Fruit fly (Drosophila melanogaster) whole organism, embryonic: ENCODE measurements around the gene Sema5c.

ENCODE experiments used
- Atf3 ChIP-seq: fragments of 200-800 bp; sonication (Bioruptor generic); optimal IDR thresholded peaks from 3 replicates; lab custom pipeline; 2016; ENCODE audit warnings: missing biosample characterization, missing genetic modification characterization
- Atf6 ChIP-seq: fragments of 200-800 bp; sonication (Bioruptor generic); IDR thresholded peaks from 2 replicates; pipeline ENCODE4 v1.3.6; 2022; ENCODE audit warnings: missing biosample characterization, missing genetic modification characterization
- Blimp-1 ChIP-seq: fragments of 200-800 bp; sonication (Bioruptor generic); optimal IDR thresholded peaks from 3 replicates; lab custom pipeline; 2018; ENCODE audit warnings: missing biosample characterization, missing genetic modification characterization, mild to moderate bottlenecking, moderate library complexity, missing genetic modification reagents
- CG10274 ChIP-seq: fragments of 200-800 bp; sonication (Bioruptor generic); optimal IDR thresholded peaks from 3 replicates; lab custom pipeline; 2017; ENCODE audit warnings: missing biosample characterization, mild to moderate bottlenecking, missing genetic modification characterization
- CG10565 ChIP-seq: fragments of 200-800 bp; sonication (Bioruptor generic); optimal IDR thresholded peaks from 3 replicates; lab custom pipeline; 2016; ENCODE audit warnings: missing biosample characterization, mild to moderate bottlenecking, missing genetic modification characterization
- CG11398 ChIP-seq: fragments of 200-800 bp; sonication (Bioruptor generic); optimal IDR thresholded peaks from 2 replicates; lab custom pipeline; 2016; ENCODE audit warnings: missing biosample characterization, missing genetic modification characterization
- CG12769 ChIP-seq: fragments of 200-800 bp; sonication (Bioruptor generic); optimal IDR thresholded peaks from 2 replicates; lab custom pipeline; 2019; ENCODE audit warnings: missing biosample characterization, mild to moderate bottlenecking, missing genetic modification characterization, moderate library complexity
- CG17568 ChIP-seq: fragments of 200-800 bp; sonication (Bioruptor generic); optimal IDR thresholded peaks from 2 replicates; lab custom pipeline; 2018; ENCODE audit warnings: missing biosample characterization, mild to moderate bottlenecking, missing genetic modification characterization, moderate library complexity
- CG17829 ChIP-seq: fragments of 200-800 bp; optimal IDR thresholded peaks from 2 replicates; lab custom pipeline; 2019; ENCODE audit warnings: missing biosample characterization, mild to moderate bottlenecking, missing genetic modification characterization, moderate library complexity
- CG1832 ChIP-seq: fragments of 200-800 bp; sonication (Bioruptor generic); optimal IDR thresholded peaks from 2 replicates; lab custom pipeline; 2017; ENCODE audit warnings: missing biosample characterization, mild to moderate bottlenecking, missing genetic modification characterization, inconsistent platforms
- CG2712 ChIP-seq: fragments of 200-800 bp; optimal IDR thresholded peaks from 3 replicates; lab custom pipeline; 2019; ENCODE audit warnings: missing biosample characterization, mild to moderate bottlenecking, missing genetic modification characterization, moderate library complexity
- CG3065 ChIP-seq: fragments of 200-800 bp; sonication (Bioruptor generic); optimal IDR thresholded peaks from 2 replicates; lab custom pipeline; 2016; ENCODE audit warnings: missing biosample characterization, missing genetic modification characterization
- CG31365 ChIP-seq: fragments of 200-800 bp; sonication (Bioruptor generic); optimal IDR thresholded peaks from 2 replicates; lab custom pipeline; 2018; ENCODE audit warnings: missing biosample characterization, mild to moderate bottlenecking, missing genetic modification characterization
- CG3838 ChIP-seq: fragments of 200-800 bp; sonication (Bioruptor generic); optimal IDR thresholded peaks from 3 replicates; lab custom pipeline; 2016; ENCODE audit warnings: missing biosample characterization, missing genetic modification characterization
- CG4730 ChIP-seq: fragments of 200-800 bp; sonication (Bioruptor generic); IDR thresholded peaks from 2 replicates; pipeline ENCODE4 v1.3.6; 2022; ENCODE audit warnings: missing biosample characterization, missing genetic modification characterization
- CG6272 ChIP-seq: fragments of 200-800 bp; sonication (Bioruptor generic); IDR thresholded peaks from 2 replicates; pipeline ENCODE4 v1.3.6; 2022; ENCODE audit warnings: missing biosample characterization, missing genetic modification characterization
- CG7963 ChIP-seq: fragments of 200-800 bp; sonication (Bioruptor generic); IDR thresholded peaks from 3 replicates; pipeline ENCODE4 v1.3.6; 2022; ENCODE audit warnings: missing biosample characterization, missing genetic modification characterization; ENCODE audit not compliant: partially characterized antibody
- D19B ChIP-seq: fragments of 200-800 bp; sonication (Bioruptor generic); optimal IDR thresholded peaks from 2 replicates; lab custom pipeline; 2017; ENCODE audit warnings: missing biosample characterization, mild to moderate bottlenecking, missing genetic modification characterization
- Dad ChIP-seq: fragments of 200-800 bp; sonication (Bioruptor generic); optimal IDR thresholded peaks from 3 replicates; lab custom pipeline; 2016; ENCODE audit warnings: missing biosample characterization, missing genetic modification characterization
- Deaf1 ChIP-seq: fragments of 200-800 bp; optimal IDR thresholded peaks from 3 replicates; lab custom pipeline; 2019; ENCODE audit warnings: missing biosample characterization, mild to moderate bottlenecking, missing genetic modification characterization, moderate library complexity
- Doc3 ChIP-seq: fragments of 200-800 bp; sonication (Bioruptor generic); IDR thresholded peaks from 3 replicates; pipeline ENCODE4 v1.3.6; 2022; ENCODE audit warnings: missing biosample characterization, missing genetic modification characterization; ENCODE audit not compliant: partially characterized antibody
- E2f1 ChIP-seq: fragments of 200-800 bp; sonication (Bioruptor generic); IDR thresholded peaks from 2 replicates; pipeline ENCODE4 v1.3.6; 2022; ENCODE audit warnings: missing biosample characterization, missing genetic modification characterization
- Fer3 ChIP-seq: fragments of 200-800 bp; sonication (Bioruptor generic); optimal IDR thresholded peaks from 2 replicates; lab custom pipeline; 2018; ENCODE audit warnings: missing biosample characterization, mild to moderate bottlenecking, missing genetic modification characterization, moderate library complexity
- Gug ChIP-seq: fragments of 200-800 bp; sonication (Bioruptor generic); IDR thresholded peaks from 4 replicates; pipeline ENCODE4 v1.3.6; 2022; ENCODE audit warnings: missing biosample characterization, missing genetic modification characterization
- HLH3B ChIP-seq: fragments of 200-800 bp; sonication (Bioruptor generic); IDR thresholded peaks from 2 replicates; pipeline ENCODE4 v1.3.6; 2022; ENCODE audit warnings: missing biosample characterization, missing genetic modification characterization
- Hsf ChIP-seq: fragments of 200-800 bp; sonication (Bioruptor generic); optimal IDR thresholded peaks from 3 replicates; lab custom pipeline; 2016; ENCODE audit warnings: missing biosample characterization, missing genetic modification characterization
- Jarid2 ChIP-seq: fragments of 200-800 bp; sonication (Bioruptor generic); optimal IDR thresholded peaks from 3 replicates; lab custom pipeline; 2017; ENCODE audit warnings: mild to moderate bottlenecking, missing biosample characterization, missing genetic modification reagents, missing genetic modification characterization
- Med ChIP-seq: fragments of 200-800 bp; sonication (Bioruptor generic); peaks from one replicate; lab custom pipeline; 2016; ENCODE audit warnings: missing biosample characterization, missing genetic modification characterization, mild to moderate bottlenecking, inconsistent platforms, moderate library complexity
- Nf-YB ChIP-seq: fragments of 200-800 bp; sonication (Bioruptor generic); optimal IDR thresholded peaks from 3 replicates; lab custom pipeline; 2019; ENCODE audit warnings: missing biosample characterization, mild to moderate bottlenecking, missing genetic modification characterization, moderate library complexity
- PHDP ChIP-seq: fragments of 200-800 bp; sonication (Bioruptor generic); optimal IDR thresholded peaks from 3 replicates; lab custom pipeline; 2018; ENCODE audit warnings: missing biosample characterization, mild to moderate bottlenecking, missing genetic modification characterization, moderate library complexity
- Ravus ChIP-seq: fragments of 200-800 bp; sonication (Bioruptor generic); IDR thresholded peaks from 2 replicates; pipeline ENCODE4 v1.3.6; 2022; ENCODE audit warnings: missing biosample characterization, missing genetic modification characterization
- Usf ChIP-seq: fragments of 200-800 bp; sonication (Bioruptor generic); optimal IDR thresholded peaks from 2 replicates; lab custom pipeline; 2017; ENCODE audit warnings: missing genotype, missing biosample characterization, missing genetic modification characterization
- amos ChIP-seq: fragments of 200-800 bp; sonication (Bioruptor generic); IDR thresholded peaks from 2 replicates; pipeline ENCODE4 v1.3.6; 2022; ENCODE audit warnings: missing biosample characterization, missing genetic modification characterization; ENCODE audit not compliant: partially characterized antibody
- ap ChIP-seq: fragments of 200-800 bp; sonication (Bioruptor generic); IDR thresholded peaks from 2 replicates; pipeline ENCODE4 v1.3.6; 2022; ENCODE audit warnings: missing biosample characterization, missing genetic modification characterization
- az2 ChIP-seq: fragments of 200-800 bp; sonication (Bioruptor generic); optimal IDR thresholded peaks from 3 replicates; lab custom pipeline; 2016; ENCODE audit warnings: missing biosample characterization, missing genetic modification characterization
- bab2 ChIP-seq: fragments of 200-800 bp; sonication (Bioruptor generic); optimal IDR thresholded peaks from 2 replicates; lab custom pipeline; 2016; ENCODE audit warnings: missing biosample characterization, missing genetic modification characterization
- crol ChIP-seq: fragments of 200-800 bp; sonication (Bioruptor generic); IDR thresholded peaks from 2 replicates; pipeline ENCODE4 v1.3.6; 2022; ENCODE audit warnings: missing biosample characterization, missing genetic modification characterization
- dimm ChIP-seq: fragments of 200-800 bp; sonication (Bioruptor generic); IDR thresholded peaks from 2 replicates; pipeline ENCODE4 v1.3.6; 2022; ENCODE audit warnings: missing biosample characterization, missing genetic modification characterization
- ems ChIP-seq: fragments of 200-800 bp; sonication (Bioruptor generic); optimal IDR thresholded peaks from 3 replicates; lab custom pipeline; 2016; ENCODE audit warnings: missing biosample characterization, missing genetic modification characterization
- gce ChIP-seq: fragments of 200-800 bp; sonication (Bioruptor generic); IDR thresholded peaks from 3 replicates; pipeline ENCODE4 v1.3.6; 2022; ENCODE audit warnings: missing biosample characterization, missing genetic modification characterization
- her ChIP-seq: fragments of 200-800 bp; sonication (Bioruptor generic); optimal IDR thresholded peaks from 2 replicates; lab custom pipeline; 2016; ENCODE audit warnings: missing biosample characterization, missing genetic modification characterization
- jigr1 ChIP-seq: fragments of 200-800 bp; sonication (Bioruptor generic); IDR thresholded peaks from 3 replicates; pipeline ENCODE4 v1.3.6; 2022; ENCODE audit warnings: missing biosample characterization, missing genetic modification characterization
- kay ChIP-seq: fragments of 200-800 bp; sonication (Bioruptor generic); optimal IDR thresholded peaks from 2 replicates; lab custom pipeline; 2016; ENCODE audit warnings: missing biosample characterization, missing genetic modification characterization
- kni ChIP-seq: fragments of 200-800 bp; sonication (Bioruptor generic); optimal IDR thresholded peaks from 3 replicates; lab custom pipeline; 2017; ENCODE audit warnings: mild to moderate bottlenecking, missing biosample characterization, missing genetic modification reagents, missing genetic modification characterization
- mld ChIP-seq: fragments of 200-800 bp; sonication (Bioruptor generic); IDR thresholded peaks from 3 replicates; pipeline ENCODE4 v1.3.6; 2022; ENCODE audit warnings: missing biosample characterization, missing genetic modification characterization; ENCODE audit not compliant: partially characterized antibody
- nerfin-2 ChIP-seq: fragments of 200-800 bp; sonication (Bioruptor generic); IDR thresholded peaks from 2 replicates; pipeline ENCODE4 v1.3.6; 2022; ENCODE audit warnings: missing biosample characterization, missing genetic modification characterization; ENCODE audit not compliant: partially characterized antibody
- sim ChIP-seq: fragments of 200-800 bp; sonication (Bioruptor generic); IDR thresholded peaks from 2 replicates; pipeline ENCODE4 v1.3.6; 2022; ENCODE audit warnings: missing biosample characterization, missing genetic modification characterization
- sr ChIP-seq: fragments of 200-800 bp; sonication (Bioruptor generic); IDR thresholded peaks from 3 replicates; pipeline ENCODE4 v1.3.6; 2022; ENCODE audit warnings: missing biosample characterization, missing genetic modification characterization
- tin ChIP-seq: fragments of 200-800 bp; sonication (Bioruptor generic); optimal IDR thresholded peaks from 3 replicates; lab custom pipeline; 2016; ENCODE audit warnings: missing biosample characterization, missing genetic modification characterization
- trh ChIP-seq: fragments of 200-800 bp; sonication (Bioruptor generic); optimal IDR thresholded peaks from 2 replicates; lab custom pipeline; 2016; ENCODE audit warnings: missing biosample characterization, missing genetic modification characterization
- zf30C ChIP-seq: fragments of 200-800 bp; sonication (Bioruptor generic); optimal IDR thresholded peaks from 3 replicates; lab custom pipeline; 2018; ENCODE audit warnings: missing biosample characterization, mild to moderate bottlenecking, missing genetic modification characterization
- zfh2 ChIP-seq: fragments of 200-800 bp; sonication (Bioruptor generic); optimal IDR thresholded peaks from 2 replicates; lab custom pipeline; 2016; ENCODE audit warnings: missing biosample characterization, missing genetic modification characterization

Gene Sema5c

dm6 chr3L:12050629-12051028 lies 31.0 kb downstream of the Sema5c start (continued):
- TF ChIP-seq D19B (GFP tag; lab: Kevin White, UChicago), result no peak
- peak; percentile 6 for TF ChIP-seq CG17829
- no peak for TF ChIP-seq Usf (GFP tag; lab: Kevin White, UChicago)
- no peak for TF ChIP-seq CG11398 (GFP tag; lab: Kevin White, UChicago)
- no peak for TF ChIP-seq Jarid2 (GFP tag; lab: Kevin White, UChicago)
- no peak for TF ChIP-seq sr
- no peak for TF ChIP-seq amos (GFP tag; lab: Robert Waterston, UW)
- no peak for TF ChIP-seq jigr1 (GFP tag; lab: Robert Waterston, UW)
- no peak for TF ChIP-seq trh
- TF ChIP-seq HLH3B (GFP tag; lab: Robert Waterston, UW), result peak; percentile 48; the same call in 1 of the 2 replicates
- no peak for TF ChIP-seq nerfin-2 (GFP tag; lab: Robert Waterston, UW)
- peak; percentile 8 for TF ChIP-seq bab2 (GFP tag; lab: Kevin White, UChicago)
- TF ChIP-seq CG2712 (tag; lab: Kevin White, UChicago), result peak; percentile 49
- no peak for TF ChIP-seq Atf6 (GFP tag; lab: Robert Waterston, UW)
- no peak for TF ChIP-seq ap (GFP tag; lab: Robert Waterston, UW)
- TF ChIP-seq Atf3, result no peak
- TF ChIP-seq CG17568 (GFP tag; lab: Kevin White, UChicago), result no peak
- TF ChIP-seq zfh2 (GFP tag; lab: Kevin White, UChicago), result no peak
- peak; percentile 39 for TF ChIP-seq Blimp-1
- no peak for TF ChIP-seq Ravus (GFP tag; lab: Robert Waterston, UW)
- no peak for TF ChIP-seq Nf-YB (GFP tag; lab: Kevin White, UChicago)
- no peak for TF ChIP-seq Doc3 (GFP tag; lab: Robert Waterston, UW)
- no peak for TF ChIP-seq Gug (GFP tag; lab: Robert Waterston, UW)
- peak; percentile 33; the same call in 1 of the 2 replicates for TF ChIP-seq E2f1
- TF ChIP-seq zf30C (GFP tag; lab: Kevin White, UChicago), result no peak
- TF ChIP-seq CG12769 (tag; lab: Kevin White, UChicago), result no peak
- no peak for TF ChIP-seq mld (GFP tag; lab: Robert Waterston, UW)
- TF ChIP-seq CG10565 (GFP tag; lab: Kevin White, UChicago), result no peak
- no peak for TF ChIP-seq crol (GFP tag; lab: Robert Waterston, UW)
- no peak for TF ChIP-seq CG1832 (GFP tag; lab: Kevin White, UChicago)
- TF ChIP-seq CG31365 (tag; lab: Kevin White, UChicago), result no peak
- no peak for TF ChIP-seq CG10274 (GFP tag; lab: Kevin White, UChicago)
- no peak for TF ChIP-seq kay (GFP tag; lab: Kevin White, UChicago)
- 0 out of 2 replicates have a peak, but pooled peaks have one; percentile 23 for TF ChIP-seq CG6272 (GFP tag; lab: Robert Waterston, UW)
- TF ChIP-seq kni, result no peak
- peak; percentile 8 for TF ChIP-seq Deaf1 (tag; lab: Kevin White, UChicago)
- TF ChIP-seq Fer3 (tag; lab: Kevin White, UChicago), result peak; percentile 28
- no peak for TF ChIP-seq Med
- no peak for TF ChIP-seq Dad (GFP tag; lab: Kevin White, UChicago)
- no peak for TF ChIP-seq gce
- TF ChIP-seq CG3065 (GFP tag; lab: Kevin White, UChicago), result no peak
- TF ChIP-seq tin (GFP tag; lab: Kevin White, UChicago), result no peak
- TF ChIP-seq her, result no peak
- no peak for TF ChIP-seq CG3838 (GFP tag; lab: Kevin White, UChicago)
- no peak for TF ChIP-seq ems
- no peak for TF ChIP-seq CG7963 (GFP tag; lab: Robert Waterston, UW)
- peak; percentile 26; the same call in 1 of the 2 replicates for TF ChIP-seq CG4730 (GFP tag; lab: Robert Waterston, UW)
- no peak for TF ChIP-seq sim (GFP tag; lab: Robert Waterston, UW)
- TF ChIP-seq Hsf (GFP tag; lab: Kevin White, UChicago), result no peak
- TF ChIP-seq PHDP (tag; lab: Kevin White, UChicago), result peak; percentile 39
- TF ChIP-seq az2 (GFP tag; lab: Kevin White, UChicago), result no peak
- TF ChIP-seq dimm (GFP tag; lab: Robert Waterston, UW), result no peak
